Fruit fly (Drosophila melanogaster): ENCODE measurements around the gene CG14695.

The CG14695 gene

dm6 chr3R:10886462-10887315 is 7.6 kb upstream of the CG14695 start (continued):
- TF ChIP-seq lz (GFP tag; optimal IDR thresholded peaks at IDR 0.05) (peak; percentile 95), Blimp-1 (GFP tag; optimal IDR thresholded peaks at IDR 0.05) (peak; percentile 57), Sox14 (GFP tag; optimal IDR thresholded peaks at IDR 0.05) (peak; percentile 85), fd59A (GFP tag; optimal IDR thresholded peaks at IDR 0.05) (peak; percentile 81), cyc (GFP tag; optimal IDR thresholded peaks at IDR 0.05) (peak; percentile 91), CG15336 (GFP tag; IDR thresholded peaks at IDR 0.05) (peak; percentile 95), CG34406 (GFP tag; optimal IDR thresholded peaks at IDR 0.05) (peak; percentile 92), CG6854 (GFP tag; optimal IDR thresholded peaks at IDR 0.05) (peak; percentile 76), fkh (GFP tag; optimal IDR thresholded peaks at IDR 0.05) (peak; percentile 71), Hr38 (GFP tag; optimal IDR thresholded peaks at IDR 0.05) (no peak), CG9139 (GFP tag; optimal IDR thresholded peaks at IDR 0.05) (peak; percentile 80), svp (GFP tag) (peak; percentile 98), Sox102F (GFP tag; optimal IDR thresholded peaks at IDR 0.05) (peak; percentile 93), CG8319 (GFP tag; optimal IDR thresholded peaks at IDR 0.05) (peak; percentile 77), dsx (GFP tag; optimal IDR thresholded peaks at IDR 0.05; ENCODE audit: poor library complexity, severe bottlenecking) (peak; percentile 62), Hr4 (GFP tag; optimal IDR thresholded peaks at IDR 0.05) (peak; percentile 94), Eip78C (GFP tag) (peak; percentile 98), Gug (GFP tag; IDR thresholded peaks at IDR 0.05) (peak; percentile 86), Ets21C (GFP tag; optimal IDR thresholded peaks at IDR 0.05) (peak; percentile 87), CG6792 (GFP tag; optimal IDR thresholded peaks at IDR 0.05) (peak; percentile 93), Eip93F (GFP tag; optimal IDR thresholded peaks at IDR 0.05) (peak; percentile 67), CG6808 (GFP tag; optimal IDR thresholded peaks at IDR 0.05) (peak; percentile 79), Smox (GFP tag; optimal IDR thresholded peaks at IDR 0.05) (peak; percentile 92), Sox15 (GFP tag; optimal IDR thresholded peaks at IDR 0.05) (peak; percentile 84), eg (GFP tag; IDR thresholded peaks at IDR 0.05) (peak; percentile 86), OdsH (GFP tag; optimal IDR thresholded peaks at IDR 0.05) (peak; percentile 93), CG32006 (GFP tag; optimal IDR thresholded peaks at IDR 0.05) (peak; percentile 93), CG8119 (GFP tag; IDR thresholded peaks at IDR 0.05) (peak; percentile 96), Eip75B (GFP tag; optimal IDR thresholded peaks at IDR 0.05) (peak; percentile 94), CG11294 (GFP tag; IDR thresholded peaks at IDR 0.05) (peak; percentile 83), acj6 (GFP tag; optimal IDR thresholded peaks at IDR 0.05) (peak; percentile 89), CG6163 (GFP tag; IDR thresholded peaks at IDR 0.05) (peak; percentile 92), CG4318 (GFP tag; optimal IDR thresholded peaks at IDR 0.05) (peak; percentile 81), achi (GFP tag; optimal IDR thresholded peaks at IDR 0.05) (peak; percentile 90), CG3919 (GFP tag; optimal IDR thresholded peaks at IDR 0.05) (peak; percentile 94), pdm3 (GFP tag; optimal IDR thresholded peaks at IDR 0.05) (peak; percentile 91), CG11902 (GFP tag; optimal IDR thresholded peaks at IDR 0.05) (peak; percentile 80)

DNA sequence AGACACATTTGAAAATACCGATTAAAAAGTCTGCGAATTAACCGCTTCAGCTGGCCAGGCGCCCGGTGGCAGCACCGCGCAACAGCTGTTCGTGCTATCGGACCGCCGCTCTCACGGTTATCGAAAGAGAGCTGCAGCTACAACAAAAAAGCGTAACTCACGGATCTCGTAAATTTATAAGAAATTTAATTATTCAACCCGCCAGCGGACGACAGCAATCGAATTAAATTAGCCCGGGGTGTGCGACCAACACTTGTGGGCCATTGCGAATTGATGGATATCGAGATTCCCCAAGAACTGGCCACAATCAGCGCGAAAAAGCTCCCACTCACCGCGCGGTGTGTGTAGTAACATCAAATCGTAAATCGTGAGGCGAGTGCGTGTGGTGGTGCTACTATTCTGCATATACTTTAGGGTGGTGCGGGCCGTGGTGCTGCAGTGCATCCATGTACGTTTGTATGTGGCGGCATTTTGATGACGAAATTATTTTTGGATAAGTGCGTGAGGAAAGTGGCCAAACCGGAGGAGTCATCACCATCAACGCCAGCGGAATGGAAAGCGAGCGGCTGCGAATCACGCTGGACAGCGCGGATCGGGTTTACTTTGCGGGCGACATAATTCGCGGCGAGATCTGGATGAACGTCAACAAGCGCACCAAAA is 6.4 kb upstream of the CG14695 start, which contains the start of gene Leash:
Leash (plus strand) TSS at position 119 of the 660 bp plus-strand sequence.
- TF ChIP-seq CG6163 (GFP tag; IDR thresholded peaks at IDR 0.05) = 0 out of 3 replicates have a peak, but pooled peaks have one; percentile 14
- TF ChIP-seq OdsH (GFP tag; optimal IDR thresholded peaks at IDR 0.05) = no peak
- TF ChIP-seq CG1621 (tag; optimal IDR thresholded peaks at IDR 0.05) = peak; percentile 3
- TF ChIP-seq pdm3 (GFP tag; optimal IDR thresholded peaks at IDR 0.05) = no peak
- peak; percentile 52 for TF ChIP-seq CG6854 (GFP tag; optimal IDR thresholded peaks at IDR 0.05)
- TF ChIP-seq vri (GFP tag; optimal IDR thresholded peaks at IDR 0.05) = peak; percentile 60
- TF ChIP-seq Eip78C (GFP tag) = peak; percentile 64
- TF ChIP-seq ss (GFP tag; optimal IDR thresholded peaks at IDR 0.05) = peak; percentile 13 to 36
- peak; percentile 62 for TF ChIP-seq svp (GFP tag)
- TF ChIP-seq CG6276 (GFP tag; optimal IDR thresholded peaks at IDR 0.05) = peak; percentile 29
